Fruit fly (Drosophila melanogaster) whole organism, embryonic: ENCODE data around the gene Coq2.

Source experiments
- Awh ChIP-seq: fragments of 200-800 bp; sonication (Bioruptor generic); IDR thresholded peaks from 2 replicates; pipeline ENCODE4, ENCODE4 v1.3.6; 2022; ENCODE audit warnings: missing biosample characterization, missing genetic modification characterization
- Bteb2 ChIP-seq: fragments of 200-800 bp; sonication (Bioruptor generic); optimal IDR thresholded peaks from 2 replicates; lab custom pipeline; 2016; ENCODE audit warnings: missing biosample characterization, missing genetic modification characterization
- CG10431 ChIP-seq: fragments of 200-800 bp; sonication (Bioruptor generic); optimal IDR thresholded peaks from 3 replicates; lab custom pipeline; 2018; ENCODE audit warnings: missing biosample characterization, mild to moderate bottlenecking, missing genetic modification characterization
- CG12236 ChIP-seq: fragments of 200-800 bp; sonication (Bioruptor generic); optimal IDR thresholded peaks from 2 replicates; lab custom pipeline; 2016; ENCODE audit warnings: missing biosample characterization, missing genetic modification characterization
- CG14710 ChIP-seq: fragments of 200-800 bp; sonication (Bioruptor generic); optimal IDR thresholded peaks from 3 replicates; lab custom pipeline; 2019; ENCODE audit warnings: missing biosample characterization, mild to moderate bottlenecking, missing genetic modification characterization, moderate library complexity
- CG17186 ChIP-seq: fragments of 200-800 bp; sonication (Bioruptor generic); optimal IDR thresholded peaks from 3 replicates; lab custom pipeline; 2017; ENCODE audit warnings: missing biosample characterization, missing genetic modification reagents, missing genetic modification characterization
- CG17802 ChIP-seq: fragments of 200-800 bp; sonication (Bioruptor generic); optimal IDR thresholded peaks from 2 replicates; lab custom pipeline; 2018; ENCODE audit warnings: missing biosample characterization, mild to moderate bottlenecking, missing genetic modification characterization, moderate library complexity
- CG2129 ChIP-seq: fragments of 200-800 bp; sonication (Bioruptor generic); IDR thresholded peaks from 2 replicates; pipeline ENCODE4 v1.3.6; 2022; ENCODE audit warnings: missing biosample characterization, missing genetic modification characterization; ENCODE audit not compliant: partially characterized antibody
- CG33557 ChIP-seq: fragments of 200-800 bp; sonication (Bioruptor generic); optimal IDR thresholded peaks from 2 replicates; lab custom pipeline; 2019; ENCODE audit warnings: missing biosample characterization, mild to moderate bottlenecking, missing genetic modification characterization, moderate library complexity
- CG3407 ChIP-seq: fragments of 200-800 bp; sonication (Bioruptor generic); optimal IDR thresholded peaks from 2 replicates; lab custom pipeline; 2018; ENCODE audit warnings: missing biosample characterization, mild to moderate bottlenecking, missing genetic modification characterization
- CG34422 ChIP-seq: fragments of 200-800 bp; sonication (Bioruptor generic); IDR thresholded peaks from 3 replicates; pipeline ENCODE4 v1.3.6; 2022; ENCODE audit warnings: missing biosample characterization, missing genetic modification characterization
- CG4404 ChIP-seq: fragments of 200-800 bp; sonication (Bioruptor generic); IDR thresholded peaks from 2 replicates; pipeline ENCODE4 v1.3.6; 2022; ENCODE audit warnings: missing biosample characterization, missing genetic modification characterization
- CG7271 ChIP-seq: fragments of 200-800 bp; sonication (Bioruptor generic); optimal IDR thresholded peaks from 2 replicates; lab custom pipeline; 2018; ENCODE audit warnings: missing biosample characterization, mild to moderate bottlenecking, missing genetic modification characterization, moderate library complexity
- CG7987 ChIP-seq: fragments of 200-800 bp; sonication (Bioruptor generic); optimal IDR thresholded peaks from 2 replicates; lab custom pipeline; 2018; ENCODE audit warnings: missing biosample characterization, mild to moderate bottlenecking, missing genetic modification characterization, moderate library complexity
- CG8281 ChIP-seq: fragments of 200-800 bp; sonication (Bioruptor generic); optimal IDR thresholded peaks from 2 replicates; lab custom pipeline; 2018; ENCODE audit warnings: missing biosample characterization, mild to moderate bottlenecking, missing genetic modification characterization, moderate library complexity
- CHES-1-like ChIP-seq: fragments of 200-800 bp; sonication (Bioruptor generic); optimal IDR thresholded peaks from 2 replicates; lab custom pipeline; 2016; ENCODE audit warnings: missing biosample characterization, missing genetic modification characterization
- CkIIα-i1 ChIP-seq: fragments of 200-800 bp; sonication (Bioruptor generic); IDR thresholded peaks from 2 replicates; pipeline ENCODE4 v1.3.6; 2022; ENCODE audit warnings: missing biosample characterization, missing genetic modification characterization
- CoRest ChIP-seq: fragments of 200-800 bp; sonication (Bioruptor generic); optimal IDR thresholded peaks from 3 replicates; lab custom pipeline; 2018; ENCODE audit warnings: missing biosample characterization, mild to moderate bottlenecking, missing genetic modification characterization, moderate library complexity
- Dad ChIP-seq: fragments of 200-800 bp; sonication (Bioruptor generic); optimal IDR thresholded peaks from 3 replicates; lab custom pipeline; 2016; ENCODE audit warnings: missing biosample characterization, missing genetic modification characterization
- Elba2 ChIP-seq: fragments of 200-800 bp; sonication (Bioruptor generic); optimal IDR thresholded peaks from 3 replicates; lab custom pipeline; 2016; ENCODE audit warnings: missing biosample characterization, missing genetic modification characterization
- H15 ChIP-seq: fragments of 200-800 bp; sonication (Bioruptor generic); IDR thresholded peaks from 3 replicates; pipeline ENCODE4 v1.3.6; 2022; ENCODE audit warnings: missing biosample characterization, missing genetic modification characterization
- Max ChIP-seq: fragments of 200-800 bp; sonication (Bioruptor generic); optimal IDR thresholded peaks from 2 replicates; lab custom pipeline; 2016; ENCODE audit warnings: missing biosample characterization, mild to moderate bottlenecking, missing genetic modification characterization
- Mes4 ChIP-seq: fragments of 200-800 bp; sonication (Bioruptor generic); optimal IDR thresholded peaks from 2 replicates; lab custom pipeline; 2016; ENCODE audit warnings: missing biosample characterization, missing genetic modification characterization
- NC2β ChIP-seq: fragments of 200-800 bp; sonication (Bioruptor generic); optimal IDR thresholded peaks from 2 replicates; lab custom pipeline; 2016; ENCODE audit warnings: missing biosample characterization, missing genetic modification characterization
- Nf-YC ChIP-seq: fragments of 200-800 bp; optimal IDR thresholded peaks from 3 replicates; lab custom pipeline; 2019; ENCODE audit warnings: missing biosample characterization, mild to moderate bottlenecking, missing genetic modification characterization, moderate library complexity
- PHDP ChIP-seq: fragments of 200-800 bp; sonication (Bioruptor generic); optimal IDR thresholded peaks from 3 replicates; lab custom pipeline; 2018; ENCODE audit warnings: missing biosample characterization, mild to moderate bottlenecking, missing genetic modification characterization, moderate library complexity
- Sin3A ChIP-seq: fragments of >200 bp; optimal IDR thresholded peaks from 2 replicates; lab custom pipeline; 2018
- Sox102F ChIP-seq: fragments of 200-800 bp; sonication (Bioruptor generic); optimal IDR thresholded peaks from 2 replicates; lab custom pipeline; 2018; ENCODE audit warnings: missing biosample characterization, mild to moderate bottlenecking, missing genetic modification characterization, moderate library complexity
- Spps ChIP-seq: fragments of 200-800 bp; sonication (Bioruptor generic); optimal IDR thresholded peaks from 2 replicates; lab custom pipeline; 2018; ENCODE audit warnings: missing biosample characterization, mild to moderate bottlenecking, missing genetic modification characterization
- Sry-β ChIP-seq: fragments of 200-800 bp; sonication (Bioruptor generic); optimal IDR thresholded peaks from 2 replicates; lab custom pipeline; 2018; ENCODE audit warnings: missing biosample characterization, mild to moderate bottlenecking, missing genetic modification characterization, moderate library complexity
- Sry-δ ChIP-seq: fragments of 200-800 bp; sonication (Bioruptor generic); optimal IDR thresholded peaks from 2 replicates; lab custom pipeline; 2016; ENCODE audit warnings: missing biosample characterization, missing genetic modification characterization
- Vsx1 ChIP-seq: fragments of 200-800 bp; sonication (Bioruptor generic); optimal IDR thresholded peaks from 2 replicates; lab custom pipeline; 2017; ENCODE audit warnings: missing biosample characterization, mild to moderate bottlenecking, missing genetic modification characterization, missing genetic modification reagents
- amos ChIP-seq: fragments of 200-800 bp; sonication (Bioruptor generic); IDR thresholded peaks from 2 replicates; pipeline ENCODE4 v1.3.6; 2022; ENCODE audit warnings: missing biosample characterization, missing genetic modification characterization; ENCODE audit not compliant: partially characterized antibody
- bsh ChIP-seq, 2 experiments: fragments of 200-800 bp; sonication (Bioruptor generic); optimal IDR thresholded peaks; 2 replicates each; lab custom pipeline; 2017 to 2018; ENCODE audit warnings: mild to moderate bottlenecking in 2 of 2, missing biosample characterization in 2 of 2, missing genetic modification characterization in 2 of 2, moderate library complexity in 1 of 2
- dimm ChIP-seq: fragments of 200-800 bp; sonication (Bioruptor generic); IDR thresholded peaks from 2 replicates; pipeline ENCODE4 v1.3.6; 2022; ENCODE audit warnings: missing biosample characterization, missing genetic modification characterization
- ems ChIP-seq: fragments of 200-800 bp; sonication (Bioruptor generic); optimal IDR thresholded peaks from 3 replicates; lab custom pipeline; 2016; ENCODE audit warnings: missing biosample characterization, missing genetic modification characterization
- esg ChIP-seq: fragments of 200-800 bp; sonication (Bioruptor generic); conservative IDR thresholded peaks from 2 replicates; pipeline ENCODE4 v1.3.6; 2022; ENCODE audit warnings: missing biosample characterization, missing genetic modification characterization
- fu2 ChIP-seq: fragments of 200-800 bp; sonication (Bioruptor generic); optimal IDR thresholded peaks from 2 replicates; lab custom pipeline; 2016; ENCODE audit warnings: missing biosample characterization, missing genetic modification characterization
- gsb ChIP-seq: fragments of 200-800 bp; sonication (Bioruptor generic); IDR thresholded peaks from 2 replicates; pipeline ENCODE4 v1.3.6; 2022; ENCODE audit warnings: missing biosample characterization, missing genetic modification characterization
- ken ChIP-seq: fragments of 200-800 bp; sonication (Bioruptor generic); IDR thresholded peaks from 3 replicates; pipeline ENCODE4 v1.3.6; 2022; ENCODE audit warnings: missing biosample characterization, missing genetic modification characterization
- onecut ChIP-seq: fragments of 200-800 bp; sonication (Bioruptor generic); IDR thresholded peaks from 2 replicates; pipeline ENCODE4 v1.3.6; 2022; ENCODE audit warnings: missing biosample characterization, missing genetic modification characterization
- org-1 ChIP-seq: fragments of 200-800 bp; sonication (Bioruptor generic); optimal IDR thresholded peaks from 2 replicates; lab custom pipeline; 2017; ENCODE audit warnings: missing biosample characterization, missing genetic modification characterization
- pzg ChIP-seq: fragments of 200-800 bp; sonication (Bioruptor generic); optimal IDR thresholded peaks from 3 replicates; lab custom pipeline; 2018; ENCODE audit warnings: missing biosample characterization, mild to moderate bottlenecking, missing genetic modification characterization, moderate library complexity
- sc ChIP-seq, 3 experiments: fragments of >200 bp in 2 of 3; fragments of 200-800 bp in 1 of 3; sonication (Bioruptor generic) in 1 of 3; optimal IDR thresholded peaks; 2 replicates in 2 of 3; 3 replicates in 1 of 3; lab custom pipeline; 2017; ENCODE audit warnings: mild to moderate bottlenecking in 1 of 3, missing biosample characterization in 1 of 3, missing genetic modification characterization in 1 of 3, missing genetic modification reagents in 1 of 3
- so ChIP-seq: fragments of 200-800 bp; sonication (Bioruptor generic); IDR thresholded peaks from 3 replicates; pipeline ENCODE4 v1.3.6; 2022; ENCODE audit warnings: missing biosample characterization, missing genetic modification characterization
- tap ChIP-seq: fragments of 200-800 bp; optimal IDR thresholded peaks from 3 replicates; lab custom pipeline; 2019; ENCODE audit warnings: missing biosample characterization, mild to moderate bottlenecking, missing genetic modification characterization, moderate library complexity
- tio ChIP-seq: fragments of 200-800 bp; sonication (Bioruptor generic); optimal IDR thresholded peaks from 2 replicates; lab custom pipeline; 2017; ENCODE audit warnings: missing biosample characterization, missing genetic modification characterization, inconsistent platforms
- toy ChIP-seq: fragments of 200-800 bp; sonication (Bioruptor generic); IDR thresholded peaks from 2 replicates; pipeline ENCODE4 v1.3.6; 2022; ENCODE audit warnings: missing biosample characterization, missing genetic modification characterization
- vfl ChIP-seq: fragments of 200-800 bp; sonication (Bioruptor generic); optimal IDR thresholded peaks from 2 replicates; lab custom pipeline; 2016; ENCODE audit warnings: missing biosample characterization, missing genetic modification characterization
- vnd ChIP-seq: fragments of 200-800 bp; sonication (Bioruptor generic); IDR thresholded peaks from 3 replicates; pipeline ENCODE4 v1.3.6; 2022; ENCODE audit warnings: missing biosample characterization, missing genetic modification characterization; ENCODE audit not compliant: partially characterized antibody
- wor ChIP-seq: fragments of 200-800 bp; sonication (Bioruptor generic); IDR thresholded peaks from 2 replicates; pipeline ENCODE4 v1.3.6; 2022; ENCODE audit warnings: missing biosample characterization, missing genetic modification characterization

Gene Coq2

DNA sequence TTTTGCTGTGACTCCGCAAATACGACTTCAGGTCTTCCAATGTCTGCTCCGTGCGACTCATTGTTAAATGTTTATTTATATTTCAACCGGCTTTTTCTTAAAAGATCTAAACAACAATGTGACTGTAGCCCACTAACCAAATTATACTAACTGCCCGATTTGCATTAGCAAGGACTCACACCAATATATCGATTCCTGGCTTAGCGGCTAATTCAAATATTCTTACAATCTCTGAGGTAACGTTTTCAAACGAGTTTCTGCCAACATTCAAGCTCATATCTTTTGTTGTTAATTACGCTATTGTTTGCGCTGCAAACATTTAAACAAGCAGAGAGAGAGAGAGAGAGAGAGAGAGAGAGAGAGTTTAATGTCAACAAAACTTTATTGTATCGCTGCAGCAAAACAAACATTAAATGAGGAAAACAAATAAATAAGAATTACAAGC lies 7.8 kb downstream of the Coq2 start, which contains the start of gene tex (continued):
- no peak for TF ChIP-seq tio (GFP tag; lab: Kevin White, UChicago)
- no peak for TF ChIP-seq esg
- no peak for TF ChIP-seq Nf-YC (tag; lab: Kevin White, UChicago)
- peak; percentile 78 for TF ChIP-seq CG7987 (GFP tag; lab: Kevin White, UChicago)
- peak; percentile 43 for TF ChIP-seq Sry-β (GFP tag; lab: Kevin White, UChicago)
- TF ChIP-seq so = no peak
- no peak for TF ChIP-seq sc (optimal IDR thresholded peaks at IDR 0.05; lab: Kevin White, UChicago)
- peak; percentile 15 for TF ChIP-seq sc (GFP tag; optimal IDR thresholded peaks at IDR 0.05; lab: Kevin White, UChicago)
- no peak for TF ChIP-seq vnd (GFP tag; lab: Robert Waterston, UW)
- peak; percentile 41 for TF ChIP-seq Spps (tag; lab: Kevin White, UChicago)
- peak; percentile 89 for TF ChIP-seq pzg
- peak; percentile 62 for TF ChIP-seq CG3407 (GFP tag; lab: Kevin White, UChicago)
- TF ChIP-seq CG17186 (GFP tag; lab: Kevin White, UChicago) = peak; percentile 64
- TF ChIP-seq PHDP (tag; lab: Kevin White, UChicago) = peak; percentile 9
- TF ChIP-seq bsh (GFP tag; optimal IDR thresholded peaks at IDR 0.05; lab: Kevin White, UChicago) = peak in 1 of 2 experiments; percentile 62
- TF ChIP-seq Dad (GFP tag; lab: Kevin White, UChicago) = no peak
- TF ChIP-seq Sry-δ (GFP tag; lab: Kevin White, UChicago) = peak; percentile 66
- TF ChIP-seq Max (GFP tag; lab: Kevin White, UChicago) = no peak
- TF ChIP-seq dimm (GFP tag; lab: Robert Waterston, UW) = no peak
- peak; percentile 44 for TF ChIP-seq CHES-1-like (GFP tag; lab: Kevin White, UChicago)
- no peak for TF ChIP-seq wor (GFP tag; lab: Robert Waterston, UW)
- TF ChIP-seq vfl (GFP tag; lab: Kevin White, UChicago) = no peak
- TF ChIP-seq onecut (GFP tag; lab: Robert Waterston, UW) = peak; percentile 53
- TF ChIP-seq toy = no peak
- TF ChIP-seq NC2β (GFP tag; lab: Kevin White, UChicago) = peak; percentile 12
- peak; percentile 73 for TF ChIP-seq CG33557
- no peak for TF ChIP-seq Vsx1
- peak; percentile 26 for TF ChIP-seq Sin3A (lab: Kevin White, UChicago)
- TF ChIP-seq CG4404 = no peak
- TF ChIP-seq CG2129 = no peak
- TF ChIP-seq ems (GFP tag; lab: Kevin White, UChicago) = no peak
- no peak for TF ChIP-seq CG17802 (tag; lab: Kevin White, UChicago)
- TF ChIP-seq Awh = peak; percentile 88
- TF ChIP-seq CG12236 (GFP tag; lab: Kevin White, UChicago) = peak; percentile 52
- TF ChIP-seq CG10431 = peak; percentile 31
- peak; percentile 35 for TF ChIP-seq Mes4 (GFP tag; lab: Kevin White, UChicago)
- no peak for TF ChIP-seq fu2 (GFP tag; lab: Kevin White, UChicago)
- TF ChIP-seq Elba2 = no peak
- peak; percentile 29 for TF ChIP-seq org-1 (GFP tag; lab: Kevin White, UChicago)
- TF ChIP-seq Sox102F (GFP tag; lab: Kevin White, UChicago) = no peak
- no peak for TF ChIP-seq tap (tag; lab: Kevin White, UChicago)
- TF ChIP-seq amos (GFP tag; lab: Robert Waterston, UW) = peak; percentile 51
- TF ChIP-seq CG8281 (tag; lab: Kevin White, UChicago) = no peak
- peak; percentile 44 for TF ChIP-seq CG7271 (tag; lab: Kevin White, UChicago)
- TF ChIP-seq CG14710 (tag; lab: Kevin White, UChicago) = peak; percentile 77
- no peak for TF ChIP-seq gsb (GFP tag; lab: Robert Waterston, UW)
- TF ChIP-seq H15 (GFP tag; lab: Robert Waterston, UW) = no peak
- no peak for TF ChIP-seq Bteb2
- TF ChIP-seq CG34422 (GFP tag; lab: Robert Waterston, UW) = peak; percentile 65; the same call in 1 of the 3 replicates
- TF ChIP-seq CkIIα-i1 (GFP tag; lab: Robert Waterston, UW) = no peak
- peak; percentile 7 for TF ChIP-seq CoRest (tag; lab: Kevin White, UChicago)
- TF ChIP-seq ken (GFP tag; lab: Robert Waterston, UW) = no peak
